Fruit fly (Drosophila melanogaster) whole organism, embryonic: ENCODE results near the gene CG43618.

Experiments used
- ATbp ChIP-seq: fragments of 200-800 bp; sonication (Bioruptor generic); optimal IDR thresholded peaks from 2 replicates; lab custom pipeline; 2017; ENCODE audit warnings: missing biosample characterization, mild to moderate bottlenecking, missing genetic modification characterization, missing genetic modification reagents
- Abd-B ChIP-seq: fragments of 200-800 bp; sonication (Bioruptor generic); optimal IDR thresholded peaks from 2 replicates; lab custom pipeline; 2018; ENCODE audit warnings: missing biosample characterization, mild to moderate bottlenecking, missing genetic modification characterization, moderate library complexity
- Ada2b ChIP-seq: fragments of 200-800 bp; sonication (Bioruptor generic); IDR thresholded peaks from 2 replicates; pipeline ENCODE4 v1.3.6; 2022; ENCODE audit warnings: missing biosample characterization, missing genetic modification characterization
- B-H1 ChIP-seq: fragments of 200-800 bp; sonication (Bioruptor generic); IDR thresholded peaks from 3 replicates; pipeline ENCODE4 v1.3.6; 2022; ENCODE audit warnings: missing biosample characterization, missing genetic modification characterization
- Bteb2 ChIP-seq: fragments of 200-800 bp; sonication (Bioruptor generic); optimal IDR thresholded peaks from 2 replicates; lab custom pipeline; 2016; ENCODE audit warnings: missing biosample characterization, missing genetic modification characterization
- CG11093 ChIP-seq: fragments of 200-800 bp; sonication (Bioruptor generic); IDR thresholded peaks from 3 replicates; pipeline ENCODE4 v1.3.6; 2022; ENCODE audit warnings: missing biosample characterization, missing genetic modification characterization
- CG11504 ChIP-seq: fragments of 200-800 bp; sonication (Bioruptor generic); optimal IDR thresholded peaks from 3 replicates; lab custom pipeline; 2019; ENCODE audit warnings: missing biosample characterization, mild to moderate bottlenecking, missing genetic modification characterization, moderate library complexity
- CG1233 ChIP-seq: fragments of 200-800 bp; sonication (Bioruptor generic); optimal IDR thresholded peaks from 4 replicates; lab custom pipeline; 2018; ENCODE audit warnings: missing biosample characterization, mild to moderate bottlenecking, missing genetic modification characterization
- CG12769 ChIP-seq: fragments of 200-800 bp; sonication (Bioruptor generic); optimal IDR thresholded peaks from 2 replicates; lab custom pipeline; 2019; ENCODE audit warnings: missing biosample characterization, mild to moderate bottlenecking, missing genetic modification characterization, moderate library complexity
- CG13624 ChIP-seq: fragments of 200-800 bp; sonication (Bioruptor generic); optimal IDR thresholded peaks from 2 replicates; lab custom pipeline; 2016; ENCODE audit warnings: missing biosample characterization, missing genetic modification characterization
- CG14710 ChIP-seq: fragments of 200-800 bp; sonication (Bioruptor generic); optimal IDR thresholded peaks from 3 replicates; lab custom pipeline; 2019; ENCODE audit warnings: missing biosample characterization, mild to moderate bottlenecking, missing genetic modification characterization, moderate library complexity
- CG1792 ChIP-seq: fragments of 200-800 bp; sonication (Bioruptor generic); optimal IDR thresholded peaks from 2 replicates; lab custom pipeline; 2016; ENCODE audit warnings: missing biosample characterization, missing genetic modification characterization
- CG18011 ChIP-seq: fragments of 200-800 bp; sonication (Bioruptor generic); optimal IDR thresholded peaks from 2 replicates; lab custom pipeline; 2017; ENCODE audit warnings: missing biosample characterization, missing genetic modification characterization, mild to moderate bottlenecking, moderate library complexity, missing genotype
- CG1832 ChIP-seq: fragments of 200-800 bp; sonication (Bioruptor generic); optimal IDR thresholded peaks from 2 replicates; lab custom pipeline; 2017; ENCODE audit warnings: missing biosample characterization, mild to moderate bottlenecking, missing genetic modification characterization, inconsistent platforms
- CG2712 ChIP-seq: fragments of 200-800 bp; optimal IDR thresholded peaks from 3 replicates; lab custom pipeline; 2019; ENCODE audit warnings: missing biosample characterization, mild to moderate bottlenecking, missing genetic modification characterization, moderate library complexity
- CG30020 ChIP-seq: fragments of 200-800 bp; optimal IDR thresholded peaks from 2 replicates; lab custom pipeline; 2019; ENCODE audit warnings: missing biosample characterization, mild to moderate bottlenecking, missing genetic modification characterization, moderate library complexity
- CG33213 ChIP-seq: fragments of 200-800 bp; sonication (Bioruptor generic); optimal IDR thresholded peaks from 3 replicates; lab custom pipeline; 2016; ENCODE audit warnings: missing biosample characterization, missing genetic modification characterization
- CG4730 ChIP-seq: fragments of 200-800 bp; sonication (Bioruptor generic); IDR thresholded peaks from 2 replicates; pipeline ENCODE4 v1.3.6; 2022; ENCODE audit warnings: missing biosample characterization, missing genetic modification characterization
- CG6813 ChIP-seq: fragments of 200-800 bp; sonication (Bioruptor generic); optimal IDR thresholded peaks from 2 replicates; lab custom pipeline; 2017; ENCODE audit warnings: missing biosample characterization, missing genetic modification characterization, mild to moderate bottlenecking, moderate library complexity, missing genetic modification reagents
- CG9437 ChIP-seq: fragments of 200-800 bp; sonication (Bioruptor generic); optimal IDR thresholded peaks from 2 replicates; lab custom pipeline; 2018; ENCODE audit warnings: missing biosample characterization, mild to moderate bottlenecking, missing genetic modification characterization
- D19A ChIP-seq: fragments of 200-800 bp; optimal IDR thresholded peaks from 3 replicates; lab custom pipeline; 2019; ENCODE audit warnings: missing biosample characterization, mild to moderate bottlenecking, missing genetic modification characterization, moderate library complexity
- Dbx ChIP-seq: fragments of 200-800 bp; sonication (Bioruptor generic); IDR thresholded peaks from 3 replicates; pipeline ENCODE4 v1.3.6; 2022; ENCODE audit warnings: missing biosample characterization, missing genetic modification characterization
- Dll ChIP-seq: fragments of 200-800 bp; sonication (Bioruptor generic); IDR thresholded peaks from 4 replicates; pipeline ENCODE4 v1.3.6; 2022; ENCODE audit warnings: missing biosample characterization, missing genetic modification characterization; ENCODE audit not compliant: partially characterized antibody
- Fer1 ChIP-seq: fragments of 200-800 bp; sonication (Bioruptor generic); optimal IDR thresholded peaks from 2 replicates; lab custom pipeline; 2017; ENCODE audit warnings: missing biosample characterization, mild to moderate bottlenecking, missing genetic modification characterization
- Hand ChIP-seq: fragments of 200-800 bp; sonication (Bioruptor generic); optimal IDR thresholded peaks from 2 replicates; lab custom pipeline; 2017; ENCODE audit warnings: mild to moderate bottlenecking, missing biosample characterization, missing genetic modification reagents, missing genetic modification characterization
- Hmr ChIP-seq: fragments of 200-800 bp; sonication (Bioruptor generic); optimal IDR thresholded peaks from 3 replicates; lab custom pipeline; 2017; ENCODE audit warnings: mild to moderate bottlenecking, missing biosample characterization, missing genetic modification reagents, missing genetic modification characterization
- Hmx ChIP-seq: fragments of 200-800 bp; sonication (Bioruptor generic); optimal IDR thresholded peaks from 2 replicates; lab custom pipeline; 2016; ENCODE audit warnings: missing biosample characterization, missing genetic modification characterization
- MBD-R2 ChIP-seq: fragments of 200-800 bp; sonication (Bioruptor generic); IDR thresholded peaks from 2 replicates; pipeline ENCODE4 v1.3.6; 2022; ENCODE audit warnings: missing biosample characterization, missing genetic modification characterization
- MESR4 ChIP-seq: fragments of 200-800 bp; sonication (Bioruptor generic); optimal IDR thresholded peaks from 2 replicates; lab custom pipeline; 2018; ENCODE audit warnings: missing biosample characterization, mild to moderate bottlenecking, missing genetic modification characterization, moderate library complexity
- Mad ChIP-seq: fragments of 200-800 bp; sonication (Bioruptor generic); optimal IDR thresholded peaks from 2 replicates; lab custom pipeline; 2016; ENCODE audit warnings: missing biosample characterization, missing genetic modification characterization
- NK7.1 ChIP-seq: fragments of 200-800 bp; sonication (Bioruptor generic); optimal IDR thresholded peaks from 3 replicates; lab custom pipeline; 2016; ENCODE audit warnings: missing biosample characterization, missing genetic modification characterization
- Rx ChIP-seq: fragments of 200-800 bp; sonication (Bioruptor generic); IDR thresholded peaks from 2 replicates; pipeline ENCODE4 v1.3.6; 2022; ENCODE audit warnings: missing biosample characterization, missing genetic modification characterization
- Ssrp ChIP-seq: fragments of 200-800 bp; sonication (Bioruptor generic); optimal IDR thresholded peaks from 2 replicates; lab custom pipeline; 2018; ENCODE audit warnings: missing biosample characterization, mild to moderate bottlenecking, missing genetic modification characterization, moderate library complexity
- btn ChIP-seq: fragments of 200-800 bp; sonication (Bioruptor generic); optimal IDR thresholded peaks from 2 replicates; lab custom pipeline; 2016; ENCODE audit warnings: missing biosample characterization, missing genetic modification characterization
- cad ChIP-seq: fragments of >200 bp; optimal IDR thresholded peaks from 2 replicates; lab custom pipeline; 2017; ENCODE audit warnings: missing biosample characterization, missing genetic modification characterization
- crc ChIP-seq: fragments of 200-800 bp; sonication (Bioruptor generic); optimal IDR thresholded peaks from 2 replicates; lab custom pipeline; 2016; ENCODE audit warnings: missing biosample characterization, missing genetic modification characterization
- crol ChIP-seq: fragments of 200-800 bp; sonication (Bioruptor generic); IDR thresholded peaks from 2 replicates; pipeline ENCODE4 v1.3.6; 2022; ENCODE audit warnings: missing biosample characterization, missing genetic modification characterization
- dan ChIP-seq: fragments of 200-800 bp; sonication (Bioruptor generic); IDR thresholded peaks from 2 replicates; pipeline ENCODE4 v1.3.6; 2022; ENCODE audit warnings: missing biosample characterization, missing genetic modification characterization
- dmrt99B ChIP-seq: fragments of 200-800 bp; sonication (Bioruptor generic); optimal IDR thresholded peaks from 2 replicates; lab custom pipeline; 2018; ENCODE audit warnings: missing biosample characterization, mild to moderate bottlenecking, missing genetic modification characterization, moderate library complexity
- ewg ChIP-seq: fragments of 200-800 bp; sonication (Bioruptor generic); optimal IDR thresholded peaks from 3 replicates; lab custom pipeline; 2017; ENCODE audit warnings: mild to moderate bottlenecking, missing biosample characterization, missing genetic modification reagents, missing genetic modification characterization
- fru ChIP-seq: fragments of >200 bp; optimal IDR thresholded peaks from 2 replicates; lab custom pipeline; 2017
- ftz-f1 ChIP-seq: fragments of 200-800 bp; sonication (Bioruptor generic); optimal IDR thresholded peaks from 2 replicates; lab custom pipeline; 2016; ENCODE audit warnings: missing biosample characterization, missing genetic modification characterization
- inv ChIP-seq: fragments of 200-800 bp; sonication (Bioruptor generic); IDR thresholded peaks from 2 replicates; pipeline ENCODE4 v1.3.6; 2022; ENCODE audit warnings: missing biosample characterization, missing genetic modification characterization; ENCODE audit not compliant: partially characterized antibody
- ken ChIP-seq: fragments of 200-800 bp; sonication (Bioruptor generic); IDR thresholded peaks from 3 replicates; pipeline ENCODE4 v1.3.6; 2022; ENCODE audit warnings: missing biosample characterization, missing genetic modification characterization
- pnt ChIP-seq: fragments of 200-800 bp; sonication (Bioruptor generic); optimal IDR thresholded peaks from 3 replicates; lab custom pipeline; 2016; ENCODE audit warnings: missing biosample characterization, missing genetic modification characterization
- psq ChIP-seq: fragments of 200-800 bp; sonication (Bioruptor generic); optimal IDR thresholded peaks from 2 replicates; lab custom pipeline; 2017; ENCODE audit warnings: missing biosample characterization, missing genetic modification characterization
- seq ChIP-seq: fragments of 200-800 bp; sonication (Bioruptor generic); IDR thresholded peaks from 2 replicates; pipeline ENCODE4 v1.3.6; 2022; ENCODE audit warnings: missing biosample characterization, missing genetic modification characterization
- slou ChIP-seq: fragments of 200-800 bp; sonication (Bioruptor generic); optimal IDR thresholded peaks from 3 replicates; lab custom pipeline; 2016; ENCODE audit warnings: missing biosample characterization, missing genetic modification characterization
- sr ChIP-seq: fragments of 200-800 bp; sonication (Bioruptor generic); IDR thresholded peaks from 3 replicates; pipeline ENCODE4 v1.3.6; 2022; ENCODE audit warnings: missing biosample characterization, missing genetic modification characterization
- stwl ChIP-seq: fragments of 200-800 bp; sonication (Bioruptor generic); optimal IDR thresholded peaks from 3 replicates; lab custom pipeline; 2018; ENCODE audit warnings: missing biosample characterization, mild to moderate bottlenecking, missing genetic modification characterization, moderate library complexity
- vvl ChIP-seq: fragments of 200-800 bp; sonication (Bioruptor generic); IDR thresholded peaks from 2 replicates; pipeline ENCODE4 v1.3.6; 2022; ENCODE audit warnings: missing biosample characterization, missing genetic modification characterization
- yki ChIP-seq: fragments of >200 bp; optimal IDR thresholded peaks from 3 replicates; lab custom pipeline; 2018
- zen2 ChIP-seq: fragments of 200-800 bp; sonication (Bioruptor generic); IDR thresholded peaks from 3 replicates; pipeline ENCODE4 v1.3.6; 2022; ENCODE audit warnings: missing biosample characterization, missing genetic modification characterization; ENCODE audit not compliant: partially characterized antibody

The CG43618 gene

DNA sequence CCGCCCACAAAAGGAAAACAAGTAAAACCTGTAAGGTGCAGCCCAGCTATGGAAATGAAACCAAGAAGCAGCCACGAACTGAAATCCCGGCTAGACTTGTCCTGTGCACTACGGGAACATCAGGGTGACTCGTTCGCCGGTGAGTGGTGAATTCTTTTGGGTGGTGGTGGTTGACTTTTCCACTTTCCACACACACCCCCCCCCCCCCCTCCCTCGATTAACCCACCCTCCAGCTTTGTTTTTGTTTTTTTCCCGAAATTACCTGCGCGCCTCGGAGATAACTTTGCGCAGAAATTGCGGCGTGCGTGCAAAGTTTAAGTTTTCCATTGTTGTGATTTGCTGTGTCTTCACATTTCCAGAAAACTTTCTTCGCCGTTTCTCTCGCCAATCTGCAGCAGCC lies 22.5 kb upstream of the CG43618 start:
- TF ChIP-seq CG1792 (GFP tag; lab: Kevin White, UChicago) (no peak), seq (peak; percentile 59), dan (GFP tag; lab: Robert Waterston, UW) (no peak), ftz-f1 (GFP tag; lab: Kevin White, UChicago) (no peak), cad (GFP tag; lab: Kevin White, UChicago) (no peak), MESR4 (no peak), inv (GFP tag; lab: Robert Waterston, UW) (no peak), CG6813 (GFP tag; lab: Kevin White, UChicago) (no peak), CG33213 (GFP tag; lab: Kevin White, UChicago) (no peak), Bteb2 (GFP tag; lab: Kevin White, UChicago) (no peak), Fer1 (GFP tag; lab: Kevin White, UChicago) (no peak), D19A (no peak), CG4730 (no peak), CG18011 (no peak), CG2712 (tag; lab: Kevin White, UChicago) (no peak), Rx (GFP tag; lab: Robert Waterston, UW) (no peak), CG11504 (tag; lab: Kevin White, UChicago) (no peak), ewg (GFP tag; lab: Kevin White, UChicago) (peak; percentile 47), Hand (no peak), psq (GFP tag; lab: Kevin White, UChicago) (no peak), ATbp (GFP tag; lab: Kevin White, UChicago) (no peak), CG12769 (no peak), MBD-R2 (GFP tag; lab: Robert Waterston, UW) (0 out of 2 replicates have a peak, but pooled peaks have one; percentile 15), CG1233 (no peak), Abd-B (GFP tag; lab: Kevin White, UChicago) (no peak), yki (lab: Kevin White, UChicago) (no peak), Hmx (GFP tag; lab: Kevin White, UChicago) (no peak), CG11093 (GFP tag; lab: Robert Waterston, UW) (no peak), Ssrp (tag; lab: Kevin White, UChicago) (no peak), CG13624 (no peak), CG30020 (no peak), crol (peak; percentile 72)

DNA sequence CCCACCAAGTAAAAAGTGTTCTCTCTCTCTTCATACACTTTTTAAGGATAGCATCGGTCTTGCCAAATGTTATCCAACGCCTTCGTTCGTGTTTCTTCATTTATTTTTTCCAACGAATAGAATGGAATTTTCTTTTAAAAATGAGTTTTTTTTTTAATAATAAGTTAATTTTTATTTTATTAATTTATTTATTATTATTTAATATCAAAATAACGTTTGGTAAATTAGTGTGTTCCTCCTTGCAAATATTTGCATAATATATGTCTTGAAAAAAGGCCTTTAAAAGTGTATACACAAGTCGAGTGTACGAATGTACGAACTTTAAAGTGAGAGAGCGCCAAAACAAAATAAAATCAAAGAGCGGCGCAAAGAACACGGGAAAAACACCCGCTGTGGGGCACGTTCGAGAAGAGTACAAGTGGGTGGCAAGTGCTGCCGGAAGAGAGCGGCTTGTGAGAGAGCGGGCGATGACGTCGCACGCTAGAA lies 21.7 kb upstream of the CG43618 start:
- TF ChIP-seq CG14710 (peak; percentile 83), btn (GFP tag; lab: Kevin White, UChicago) (no peak), NK7.1 (GFP tag; lab: Kevin White, UChicago) (peak; percentile 27), B-H1 (GFP tag; lab: Robert Waterston, UW) (peak; percentile 41; the same call in 2 of the 3 replicates), sr (no peak), Hmr (GFP tag; lab: Kevin White, UChicago) (peak; percentile 95), dmrt99B (tag; lab: Kevin White, UChicago) (peak; percentile 92), Mad (GFP tag; lab: Kevin White, UChicago) (peak; percentile 34), fru (no peak), ken (peak; percentile 75; the same call in 2 of the 3 replicates), Ada2b (GFP tag; lab: Robert Waterston, UW) (peak; percentile 28; the same call in 1 of the 2 replicates), pnt (GFP tag; lab: Kevin White, UChicago) (peak; percentile 12), zen2 (GFP tag; lab: Robert Waterston, UW) (no peak), vvl (GFP tag; lab: Robert Waterston, UW) (peak; percentile 71), CG9437 (GFP tag; lab: Kevin White, UChicago) (peak; percentile 94), slou (peak; percentile 29), MBD-R2 (GFP tag; lab: Robert Waterston, UW) (no peak), Dll (GFP tag; lab: Robert Waterston, UW) (peak; percentile 34; the same call in 1 of the 4 replicates), CG1832 (no peak), crc (GFP tag; lab: Kevin White, UChicago) (no peak), stwl (tag; lab: Kevin White, UChicago) (no peak), Dbx (GFP tag; lab: Robert Waterston, UW) (0 out of 3 replicates have a peak, but pooled peaks have one; percentile 14)
